Fruit fly (Drosophila melanogaster) whole organism, embryonic: ENCODE data around the gene CG16779.

Experiments used
- Abd-B ChIP-seq: fragments of 200-800 bp; sonication (Bioruptor generic); optimal IDR thresholded peaks from 2 replicates; lab custom pipeline; 2018; ENCODE audit warnings: missing biosample characterization, mild to moderate bottlenecking, missing genetic modification characterization, moderate library complexity
- Antp ChIP-seq: fragments of 200-800 bp; sonication (Bioruptor generic); optimal IDR thresholded peaks from 3 replicates; lab custom pipeline; 2016; ENCODE audit warnings: missing biosample characterization, missing genetic modification characterization
- Awh ChIP-seq: fragments of 200-800 bp; sonication (Bioruptor generic); IDR thresholded peaks from 2 replicates; pipeline ENCODE4, ENCODE4 v1.3.6; 2022; ENCODE audit warnings: missing biosample characterization, missing genetic modification characterization
- Blimp-1 ChIP-seq: fragments of 200-800 bp; sonication (Bioruptor generic); optimal IDR thresholded peaks from 3 replicates; lab custom pipeline; 2018; ENCODE audit warnings: missing biosample characterization, missing genetic modification characterization, mild to moderate bottlenecking, moderate library complexity, missing genetic modification reagents
- CG10565 ChIP-seq: fragments of 200-800 bp; sonication (Bioruptor generic); optimal IDR thresholded peaks from 3 replicates; lab custom pipeline; 2016; ENCODE audit warnings: missing biosample characterization, mild to moderate bottlenecking, missing genetic modification characterization
- CG12236 ChIP-seq: fragments of 200-800 bp; sonication (Bioruptor generic); optimal IDR thresholded peaks from 2 replicates; lab custom pipeline; 2016; ENCODE audit warnings: missing biosample characterization, missing genetic modification characterization
- CG12299 ChIP-seq: fragments of 200-800 bp; sonication (Bioruptor generic); optimal IDR thresholded peaks from 2 replicates; lab custom pipeline; 2018; ENCODE audit warnings: missing biosample characterization, mild to moderate bottlenecking, missing genetic modification characterization
- CG12744 ChIP-seq: fragments of 200-800 bp; sonication (Bioruptor generic); optimal IDR thresholded peaks from 2 replicates; lab custom pipeline; 2016; ENCODE audit warnings: missing biosample characterization, missing genetic modification characterization
- CG12942 ChIP-seq: fragments of 200-800 bp; sonication (Bioruptor generic); optimal IDR thresholded peaks from 3 replicates; lab custom pipeline; 2016; ENCODE audit warnings: missing biosample characterization, missing genetic modification characterization
- CG13296 ChIP-seq: fragments of 200-800 bp; sonication (Bioruptor generic); optimal IDR thresholded peaks from 3 replicates; lab custom pipeline; 2018; ENCODE audit warnings: missing biosample characterization, mild to moderate bottlenecking, missing genetic modification characterization
- CG14710 ChIP-seq: fragments of 200-800 bp; sonication (Bioruptor generic); optimal IDR thresholded peaks from 3 replicates; lab custom pipeline; 2019; ENCODE audit warnings: missing biosample characterization, mild to moderate bottlenecking, missing genetic modification characterization, moderate library complexity
- CG15514 ChIP-seq: fragments of 200-800 bp; sonication (Bioruptor generic); optimal IDR thresholded peaks from 3 replicates; lab custom pipeline; 2017; ENCODE audit warnings: missing biosample characterization, missing genetic modification characterization, mild to moderate bottlenecking, moderate library complexity, missing genetic modification reagents
- CG16779 ChIP-seq: fragments of 200-800 bp; sonication (Bioruptor generic); IDR thresholded peaks from 2 replicates; pipeline ENCODE4 v1.3.6; 2022; ENCODE audit warnings: missing biosample characterization, missing genetic modification characterization
- CG17361 ChIP-seq: fragments of 200-800 bp; sonication (Bioruptor generic); IDR thresholded peaks from 3 replicates; pipeline ENCODE4 v1.3.6; 2022; ENCODE audit warnings: missing biosample characterization, missing genetic modification characterization
- CG17612 ChIP-seq: fragments of 200-800 bp; sonication (Bioruptor generic); IDR thresholded peaks from 2 replicates; pipeline ENCODE4 v1.3.6; 2022; ENCODE audit warnings: missing biosample characterization, missing genetic modification characterization
- CG3726 ChIP-seq: fragments of 200-800 bp; sonication (Bioruptor generic); IDR thresholded peaks from 3 replicates; pipeline ENCODE4, ENCODE4 v1.3.6; 2022; ENCODE audit warnings: missing biosample characterization, missing genetic modification characterization
- CG42726 ChIP-seq: fragments of 200-800 bp; sonication (Bioruptor generic); IDR thresholded peaks from 2 replicates; pipeline ENCODE4 v1.3.6; 2022; ENCODE audit warnings: missing biosample characterization, missing genetic modification characterization; ENCODE audit not compliant: partially characterized antibody
- CG6683 ChIP-seq: fragments of 200-800 bp; sonication (Bioruptor generic); optimal IDR thresholded peaks from 2 replicates; lab custom pipeline; 2017; ENCODE audit warnings: missing biosample characterization, mild to moderate bottlenecking, missing genetic modification characterization, missing genetic modification reagents
- CG9876 ChIP-seq: fragments of 200-800 bp; sonication (Bioruptor generic); optimal IDR thresholded peaks from 2 replicates; lab custom pipeline; 2016; ENCODE audit warnings: missing biosample characterization, missing genetic modification characterization
- CoRest ChIP-seq: fragments of 200-800 bp; sonication (Bioruptor generic); optimal IDR thresholded peaks from 3 replicates; lab custom pipeline; 2018; ENCODE audit warnings: missing biosample characterization, mild to moderate bottlenecking, missing genetic modification characterization, moderate library complexity
- Dad ChIP-seq: fragments of 200-800 bp; sonication (Bioruptor generic); optimal IDR thresholded peaks from 3 replicates; lab custom pipeline; 2016; ENCODE audit warnings: missing biosample characterization, missing genetic modification characterization
- Dll ChIP-seq: fragments of 200-800 bp; sonication (Bioruptor generic); IDR thresholded peaks from 4 replicates; pipeline ENCODE4 v1.3.6; 2022; ENCODE audit warnings: missing biosample characterization, missing genetic modification characterization; ENCODE audit not compliant: partially characterized antibody
- E2f1 ChIP-seq: fragments of 200-800 bp; sonication (Bioruptor generic); IDR thresholded peaks from 2 replicates; pipeline ENCODE4 v1.3.6; 2022; ENCODE audit warnings: missing biosample characterization, missing genetic modification characterization
- ERR ChIP-seq: fragments of 200-800 bp; sonication (Bioruptor generic); optimal IDR thresholded peaks from 2 replicates; lab custom pipeline; 2016; ENCODE audit warnings: missing biosample characterization, missing genetic modification characterization
- HHEX ChIP-seq: fragments of 200-800 bp; sonication (Bioruptor generic); optimal IDR thresholded peaks from 3 replicates; lab custom pipeline; 2017; ENCODE audit warnings: missing biosample characterization, mild to moderate bottlenecking, missing genetic modification characterization, missing genetic modification reagents
- HmgZ ChIP-seq: fragments of 200-800 bp; sonication (Bioruptor generic); optimal IDR thresholded peaks from 2 replicates; lab custom pipeline; 2018; ENCODE audit warnings: missing biosample characterization, mild to moderate bottlenecking, missing genetic modification characterization
- MBD-R2 ChIP-seq: fragments of 200-800 bp; sonication (Bioruptor generic); IDR thresholded peaks from 2 replicates; pipeline ENCODE4 v1.3.6; 2022; ENCODE audit warnings: missing biosample characterization, missing genetic modification characterization
- Neu2 ChIP-seq: fragments of 200-800 bp; sonication (Bioruptor generic); optimal IDR thresholded peaks from 3 replicates; lab custom pipeline; 2016; ENCODE audit warnings: missing biosample characterization, missing genetic modification characterization, borderline replicate concordance
- Nf-YC ChIP-seq: fragments of 200-800 bp; optimal IDR thresholded peaks from 3 replicates; lab custom pipeline; 2019; ENCODE audit warnings: missing biosample characterization, mild to moderate bottlenecking, missing genetic modification characterization, moderate library complexity
- Six4 ChIP-seq: fragments of 200-800 bp; sonication (Bioruptor generic); optimal IDR thresholded peaks from 2 replicates; lab custom pipeline; 2016; ENCODE audit warnings: missing biosample characterization, missing genetic modification characterization
- Sry-β ChIP-seq: fragments of 200-800 bp; sonication (Bioruptor generic); optimal IDR thresholded peaks from 2 replicates; lab custom pipeline; 2018; ENCODE audit warnings: missing biosample characterization, mild to moderate bottlenecking, missing genetic modification characterization, moderate library complexity
- TFAM ChIP-seq: fragments of 200-800 bp; sonication (Bioruptor generic); optimal IDR thresholded peaks from 2 replicates; lab custom pipeline; 2017; ENCODE audit warnings: missing biosample characterization, missing genetic modification characterization, inconsistent platforms
- chn ChIP-seq: fragments of 200-800 bp; sonication (Bioruptor generic); optimal IDR thresholded peaks from 2 replicates; lab custom pipeline; 2016; ENCODE audit warnings: missing biosample characterization, missing genetic modification characterization
- cwo ChIP-seq: fragments of 200-800 bp; sonication (Bioruptor generic); optimal IDR thresholded peaks from 3 replicates; lab custom pipeline; 2017; ENCODE audit warnings: missing biosample characterization, missing genetic modification characterization, mild to moderate bottlenecking, moderate library complexity, missing genetic modification reagents
- dan ChIP-seq: fragments of 200-800 bp; sonication (Bioruptor generic); IDR thresholded peaks from 2 replicates; pipeline ENCODE4 v1.3.6; 2022; ENCODE audit warnings: missing biosample characterization, missing genetic modification characterization
- exex ChIP-seq: fragments of 200-800 bp; sonication (Bioruptor generic); optimal IDR thresholded peaks from 4 replicates; lab custom pipeline; 2018; ENCODE audit warnings: missing biosample characterization, mild to moderate bottlenecking, missing genetic modification characterization, moderate library complexity
- gcm2 ChIP-seq: fragments of 200-800 bp; sonication (Bioruptor generic); optimal IDR thresholded peaks from 2 replicates; lab custom pipeline; 2016; ENCODE audit warnings: missing biosample characterization, missing genetic modification characterization
- gfzf ChIP-seq: fragments of 200-800 bp; sonication (Bioruptor generic); optimal IDR thresholded peaks from 2 replicates; lab custom pipeline; 2016; ENCODE audit warnings: missing biosample characterization, mild to moderate bottlenecking, missing genetic modification characterization, moderate library complexity
- grau ChIP-seq: fragments of 200-800 bp; optimal IDR thresholded peaks from 3 replicates; lab custom pipeline; 2019; ENCODE audit warnings: missing biosample characterization, mild to moderate bottlenecking, missing genetic modification characterization, moderate library complexity
- her ChIP-seq: fragments of 200-800 bp; sonication (Bioruptor generic); optimal IDR thresholded peaks from 2 replicates; lab custom pipeline; 2016; ENCODE audit warnings: missing biosample characterization, missing genetic modification characterization
- kni ChIP-seq: fragments of 200-800 bp; sonication (Bioruptor generic); optimal IDR thresholded peaks from 3 replicates; lab custom pipeline; 2017; ENCODE audit warnings: mild to moderate bottlenecking, missing biosample characterization, missing genetic modification reagents, missing genetic modification characterization
- mld ChIP-seq: fragments of 200-800 bp; sonication (Bioruptor generic); IDR thresholded peaks from 3 replicates; pipeline ENCODE4 v1.3.6; 2022; ENCODE audit warnings: missing biosample characterization, missing genetic modification characterization; ENCODE audit not compliant: partially characterized antibody
- onecut ChIP-seq: fragments of 200-800 bp; sonication (Bioruptor generic); IDR thresholded peaks from 2 replicates; pipeline ENCODE4 v1.3.6; 2022; ENCODE audit warnings: missing biosample characterization, missing genetic modification characterization
- pb ChIP-seq: fragments of 200-800 bp; sonication (Bioruptor generic); optimal IDR thresholded peaks from 3 replicates; lab custom pipeline; 2016; ENCODE audit warnings: missing biosample characterization, missing genetic modification characterization
- pho ChIP-seq: fragments of 200-800 bp; sonication (Bioruptor generic); optimal IDR thresholded peaks from 2 replicates; lab custom pipeline; 2016; ENCODE audit warnings: missing biosample characterization, missing genetic modification characterization
- sd ChIP-seq: fragments of 200-800 bp; sonication (Bioruptor generic); optimal IDR thresholded peaks from 3 replicates; lab custom pipeline; 2018; ENCODE audit warnings: missing biosample characterization, mild to moderate bottlenecking, missing genetic modification characterization, moderate library complexity
- sima ChIP-seq: fragments of 200-800 bp; sonication (Bioruptor generic); optimal IDR thresholded peaks from 2 replicates; lab custom pipeline; 2016; ENCODE audit warnings: missing biosample characterization, missing genetic modification characterization
- sug ChIP-seq: fragments of 200-800 bp; optimal IDR thresholded peaks from 2 replicates; lab custom pipeline; 2019; ENCODE audit warnings: missing biosample characterization, mild to moderate bottlenecking, missing genetic modification characterization, moderate library complexity
- vvl ChIP-seq: fragments of 200-800 bp; sonication (Bioruptor generic); IDR thresholded peaks from 2 replicates; pipeline ENCODE4 v1.3.6; 2022; ENCODE audit warnings: missing biosample characterization, missing genetic modification characterization
- wdn ChIP-seq: fragments of 200-800 bp; sonication (Bioruptor generic); IDR thresholded peaks from 2 replicates; pipeline ENCODE4 v1.3.6; 2022; ENCODE audit warnings: missing biosample characterization, missing genetic modification characterization
- wor ChIP-seq: fragments of 200-800 bp; sonication (Bioruptor generic); IDR thresholded peaks from 2 replicates; pipeline ENCODE4 v1.3.6; 2022; ENCODE audit warnings: missing biosample characterization, missing genetic modification characterization

The CG16779 gene

dm6 chr3R:9502416-9502763 is 8.9 kb upstream of the CG16779 start, which contains the start of gene RhoL (continued):
- TF ChIP-seq HmgZ (peak; percentile 75), Antp (GFP tag; lab: Kevin White, UChicago) (no peak), Dad (peak; percentile 39), CG12744 (GFP tag; lab: Kevin White, UChicago) (peak; percentile 0), CG17361 (GFP tag; lab: Robert Waterston, UW) (no peak), mld (GFP tag; lab: Robert Waterston, UW) (no peak), chn (peak; percentile 37), E2f1 (no peak; the same call in 1 of the 2 replicates), Abd-B (GFP tag; lab: Kevin White, UChicago) (no peak), Six4 (GFP tag; lab: Kevin White, UChicago) (no peak), CG17612 (no peak), Neu2 (GFP tag; lab: Kevin White, UChicago) (no peak), gfzf (no peak), CG12236 (GFP tag; lab: Kevin White, UChicago) (no peak), wdn (GFP tag; lab: Robert Waterston, UW) (no peak), wor (no peak), CG6683 (GFP tag; lab: Kevin White, UChicago) (no peak), sd (no peak), CG10565 (GFP tag; lab: Kevin White, UChicago) (no peak), pho (no peak), gcm2 (GFP tag; lab: Kevin White, UChicago) (no peak), exex (tag; lab: Kevin White, UChicago) (peak; percentile 53), onecut (GFP tag; lab: Robert Waterston, UW) (peak; percentile 33; the same call in 1 of the 2 replicates), Awh (GFP tag; lab: Robert Waterston, UW) (0 out of 2 replicates have a peak, but pooled peaks have one; percentile 37), dan (GFP tag; lab: Robert Waterston, UW) (no peak), cwo (GFP tag; lab: Kevin White, UChicago) (peak; percentile 7), Dll (peak; percentile 57; the same call in 1 of the 4 replicates), TFAM (GFP tag; lab: Kevin White, UChicago) (no peak), CoRest (tag; lab: Kevin White, UChicago) (no peak), HHEX (GFP tag; lab: Kevin White, UChicago) (peak; percentile 36), grau (tag; lab: Kevin White, UChicago) (peak; percentile 15), ERR (GFP tag; lab: Kevin White, UChicago) (no peak), CG14710 (tag; lab: Kevin White, UChicago) (no peak), CG12299 (tag; lab: Kevin White, UChicago) (peak; percentile 0), CG13296 (peak; percentile 54), her (GFP tag; lab: Kevin White, UChicago) (peak; percentile 50), MBD-R2 (no peak), pb (GFP tag; lab: Kevin White, UChicago) (peak; percentile 28), CG12942 (no peak), Sry-β (GFP tag; lab: Kevin White, UChicago) (no peak), kni (GFP tag; lab: Kevin White, UChicago) (peak; percentile 29), CG42726 (GFP tag; lab: Robert Waterston, UW) (peak; percentile 57; the same call in 1 of the 2 replicates), vvl (GFP tag; lab: Robert Waterston, UW) (peak; percentile 39), sima (GFP tag; lab: Kevin White, UChicago) (no peak), CG15514 (peak; percentile 20), sug (tag; lab: Kevin White, UChicago) (peak; percentile 42), Nf-YC (tag; lab: Kevin White, UChicago) (peak; percentile 67), CG16779 (GFP tag; lab: Robert Waterston, UW) (peak; percentile 49; the same call in 1 of the 2 replicates), CG3726 (GFP tag; lab: Robert Waterston, UW) (no peak), CG9876 (no peak), Blimp-1 (GFP tag; lab: Kevin White, UChicago) (no peak)
